Worm (Caenorhabditis elegans): ENCODE measurements around the gene Y5H2A.4.

The Y5H2A.4 gene

ce11 chrV:2264925-2265324 is 9.2 kb downstream of the Y5H2A.4 start:
- TF ChIP-seq attf-6 (GFP tag; IDR thresholded peaks at IDR 0.05), result no peak
- TF ChIP-seq akir-1 (GFP tag; optimal IDR thresholded peaks at IDR 0.05), result no peak
- no peak for TF ChIP-seq dpff-1 (tag; optimal IDR thresholded peaks at IDR 0.05)
- no peak for TF ChIP-seq C17E4.6 (GFP tag; IDR thresholded peaks at IDR 0.05)
- no peak for TF ChIP-seq Y79H2A.3 (GFP tag; conservative IDR thresholded peaks at IDR 0.05)
- TF ChIP-seq hsf-1 (GFP tag; IDR thresholded peaks at IDR 0.05), result no peak
- no peak for TF ChIP-seq F33H1.4 (GFP tag; IDR thresholded peaks at IDR 0.05)

DNA sequence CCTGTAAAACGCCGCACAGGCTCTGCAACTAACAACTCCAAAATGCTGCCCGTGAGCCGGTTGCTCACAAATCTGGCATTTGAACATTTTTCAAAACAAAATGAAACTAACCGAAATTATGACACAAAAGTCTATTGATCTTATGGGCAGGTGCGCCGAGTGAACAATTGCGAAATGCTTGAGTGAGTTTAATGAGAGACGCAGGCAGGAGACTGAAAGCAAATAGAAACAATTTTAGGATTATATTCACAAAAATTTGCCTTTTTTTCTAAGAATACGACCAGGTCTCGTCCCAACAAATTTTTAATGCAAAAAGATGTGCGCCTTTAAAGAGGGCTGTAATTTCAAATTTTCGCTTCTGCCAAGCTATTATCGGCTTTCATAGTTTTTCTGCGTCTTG is 9.7 kb downstream of the Y5H2A.4 start, which contains the start of gene nhr-183:
Gene nhr-183, minus strand, starts transcription at position 180 of the 400 bp plus-strand sequence.
- TF ChIP-seq tlf-1 (GFP tag; optimal IDR thresholded peaks at IDR 0.05) (no peak), cebp-1 (GFP tag; IDR thresholded peaks at IDR 0.05) (peak; percentile 69; the same call in 1 of the 2 replicates), cebp-1 (tag; optimal IDR thresholded peaks at IDR 0.05) (peak; percentile 90)

- TF ChIP-seq pbrm-1 (GFP tag; IDR thresholded peaks at IDR 0.05) (no peak), snpc-1.1 (tag; optimal IDR thresholded peaks at IDR 0.05; ENCODE audit: insufficient read depth) (no peak)
These were observed 13.5 kb downstream of the Y5H2A.4 start, which contains the start of gene F41B5.12 for ce11 chrV:2260660-2261059. TSS of gene F41B5.12 (plus strand) at chrV:2260960.

- TF ChIP-seq sdz-38 (tag; optimal IDR thresholded peaks at IDR 0.05), result no peak
- TF ChIP-seq mes-4 (tag; optimal IDR thresholded peaks at IDR 0.05), result no peak
- TF ChIP-seq Y56A3A.18 (GFP tag; IDR thresholded peaks at IDR 0.05), result no peak
- no peak for TF ChIP-seq cebp-1 (GFP tag; IDR thresholded peaks at IDR 0.05)
- TF ChIP-seq cebp-1 (tag; optimal IDR thresholded peaks at IDR 0.05), result peak; percentile 3
- no peak for TF ChIP-seq attf-3 (GFP tag; conservative IDR thresholded peaks at IDR 0.05)
- TF ChIP-seq F10E7.11 (tag; optimal IDR thresholded peaks at IDR 0.05), result no peak
- TF ChIP-seq attf-5 (GFP tag; optimal IDR thresholded peaks at IDR 0.05), result peak; percentile 2
- TF ChIP-seq D2030.7 (GFP tag; IDR thresholded peaks at IDR 0.05), result no peak
- TF ChIP-seq egl-18 (GFP tag; IDR thresholded peaks at IDR 0.05), result no peak
- TF ChIP-seq egl-44 (GFP tag; IDR thresholded peaks at IDR 0.05), result no peak
- TF ChIP-seq ztf-26 (tag; optimal IDR thresholded peaks at IDR 0.05), result no peak
- peak; percentile 76; the same call in 1 of the 2 replicates for TF ChIP-seq hmg-1.2 (GFP tag; IDR thresholded peaks at IDR 0.05)
- TF ChIP-seq ztf-6 (GFP tag; IDR thresholded peaks at IDR 0.05), result no peak
- peak; percentile 14 for TF ChIP-seq nhr-80 (tag; optimal IDR thresholded peaks at IDR 0.05)
- TF ChIP-seq Y53G8AR.9 (GFP tag; conservative IDR thresholded peaks at IDR 0.05), result no peak
- TF ChIP-seq lin-40 (tag; optimal IDR thresholded peaks at IDR 0.05), result no peak
- TF ChIP-seq B0261.1 (tag; optimal IDR thresholded peaks at IDR 0.05), result no peak
- TF ChIP-seq ZK185.1 (tag; optimal IDR thresholded peaks at IDR 0.05; ENCODE audit: poor library complexity, severe bottlenecking), result no peak
- no peak for TF ChIP-seq B0019.2 (GFP tag; conservative IDR thresholded peaks at IDR 0.05)
- no peak for TF ChIP-seq gei-17 (GFP tag; optimal IDR thresholded peaks at IDR 0.05)
- no peak for TF ChIP-seq atf-7 (tag; optimal IDR thresholded peaks at IDR 0.05)
- no peak for TF ChIP-seq efl-1 (GFP tag; optimal IDR thresholded peaks at IDR 0.05)
These were observed 14.4 kb downstream of the Y5H2A.4 start, which contains the start of gene nhr-182 for ce11 chrV:2259750-2260149. TSS of gene nhr-182 (minus strand) at chrV:2259927.

DNA sequence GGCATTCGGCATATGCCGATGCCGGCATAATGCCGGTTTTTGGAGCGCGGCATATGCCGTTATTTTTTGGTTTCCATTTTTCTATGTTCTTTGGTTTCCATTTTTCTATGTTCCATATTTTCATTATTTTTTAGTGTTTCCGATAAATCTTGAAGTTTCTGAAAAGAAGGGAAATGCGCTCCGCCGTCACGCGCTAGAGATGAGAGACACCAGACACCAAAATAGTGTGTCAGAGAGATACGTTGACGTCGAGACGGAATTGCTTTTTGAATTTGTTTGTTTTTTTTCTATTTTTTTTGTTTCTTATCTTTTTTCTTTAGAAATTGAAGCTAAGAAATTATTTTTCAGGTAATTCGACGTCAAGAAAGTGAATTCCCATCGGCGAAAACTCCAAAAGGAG is 19.0 kb downstream of the Y5H2A.4 start, which contains the start of gene F41B5.1:
Gene F41B5.1, plus strand, starts transcription at position 343 of the 400 bp plus-strand sequence.
- peak; percentile 85 for TF ChIP-seq hmg-1.2 (GFP tag; IDR thresholded peaks at IDR 0.05)
- TF ChIP-seq mcd-1 (GFP tag; IDR thresholded peaks at IDR 0.05), result 0 out of 2 replicates have a peak, but pooled peaks have one; percentile 10
